Worm (Caenorhabditis elegans) whole organism, L3 larva: ENCODE results near the gene R05G9.3.

Experiments used
- aly-2 ChIP-seq: fragments of 150-350 bp; optimal IDR thresholded peaks from 2 replicates; lab custom pipeline; 2014; ENCODE audit warnings: missing biosample characterization, missing genetic modification characterization
- ama-1 ChIP-seq: fragments of 150-350 bp; optimal IDR thresholded peaks from 2 replicates; lab custom pipeline; 2018
- ceh-9 ChIP-seq: sonication (generic microtip); optimal IDR thresholded peaks from 2 replicates; lab custom pipeline; 2018; ENCODE audit warnings: missing biosample characterization, missing genetic modification characterization
- egl-27 ChIP-seq: sonication (generic microtip); optimal IDR thresholded peaks from 4 replicates; lab custom pipeline; 2017; ENCODE audit warnings: missing biosample characterization, missing genetic modification reagents, missing genetic modification characterization
- lin-39 ChIP-seq: fragments of 150-350 bp; optimal IDR thresholded peaks from 2 replicates; lab custom pipeline; 2018; ENCODE audit warnings: missing biosample characterization, missing genetic modification reagents, missing genetic modification characterization
- mdl-1 ChIP-seq: fragments of 150-350 bp; optimal IDR thresholded peaks from 2 replicates; lab custom pipeline; 2014; ENCODE audit warnings: missing biosample characterization, missing genetic modification characterization
- nhr-25 ChIP-seq: sonication (generic microtip); optimal IDR thresholded peaks from 2 replicates; lab custom pipeline; 2017; ENCODE audit warnings: missing biosample characterization, missing genetic modification characterization
- nhr-28 ChIP-seq: fragments of 150-350 bp; optimal IDR thresholded peaks from 2 replicates; lab custom pipeline; 2014; ENCODE audit warnings: missing biosample characterization, missing genetic modification characterization
- sea-2 ChIP-seq: fragments of 150-350 bp; sonication (generic microtip); optimal IDR thresholded peaks from 4 replicates; lab custom pipeline; 2014; ENCODE audit warnings: missing biosample characterization, missing genetic modification reagents, missing genetic modification characterization
- tbx-2 ChIP-seq: sonication (generic microtip); optimal IDR thresholded peaks from 2 replicates; lab custom pipeline; 2016; ENCODE audit warnings: mild to moderate bottlenecking, missing genetic modification characterization, missing compliant biosample characterization
- unc-62 ChIP-seq: fragments of 150-350 bp; sonication (generic microtip); optimal IDR thresholded peaks from 4 replicates; lab custom pipeline; 2014; ENCODE audit warnings: missing biosample characterization, missing genetic modification reagents, missing genetic modification characterization

- TF ChIP-seq sea-2 (GFP tag; lab: Kevin White, UChicago): no peak
- TF ChIP-seq nhr-28 (tag; lab: Kevin White, UChicago): no peak
- no peak for TF ChIP-seq lin-39
- TF ChIP-seq tbx-2 (tag; lab: Kevin White, UChicago): no peak
- TF ChIP-seq mdl-1 (tag; lab: Kevin White, UChicago): no peak
- TF ChIP-seq aly-2 (tag; lab: Kevin White, UChicago): no peak
- TF ChIP-seq egl-27 (tag; lab: Kevin White, UChicago): no peak
- no peak for TF ChIP-seq ama-1 (lab: Kevin White, UChicago)
- no peak for TF ChIP-seq nhr-25 (tag; lab: Kevin White, UChicago)
- no peak for TF ChIP-seq unc-62
- no peak for TF ChIP-seq ceh-9 (tag; lab: Kevin White, UChicago)
Observed at ce11 chrII:6531940-6532339, 30.6 kb upstream of the R05G9.3 start, which contains the start of gene abcx-1.
